Worm (Caenorhabditis elegans) whole organism, early embryonic: ENCODE results near the gene R08C7.11.

Experiments
- B0310.2 ChIP-seq: sonication (generic microtip); optimal IDR thresholded peaks from 2 replicates; lab custom pipeline; 2016; ENCODE audit warnings: mild to moderate bottlenecking, missing genetic modification characterization, missing compliant biosample characterization
- F13C5.2 ChIP-seq: sonication (generic microtip); optimal IDR thresholded peaks from 2 replicates; lab custom pipeline; 2017; ENCODE audit warnings: mild to moderate bottlenecking, missing genetic modification characterization, inconsistent platforms, missing compliant biosample characterization
- ama-1 ChIP-seq: fragments of 150-350 bp; optimal IDR thresholded peaks from 2 replicates; lab custom pipeline; 2014
- ceh-13 ChIP-seq: fragments of 200-800 bp; sonication (Bioruptor generic); optimal IDR thresholded peaks from 2 replicates; lab custom pipeline; 2018; ENCODE audit warnings: mild to moderate bottlenecking, missing genetic modification characterization, missing compliant biosample characterization
- ceh-36 ChIP-seq: sonication (generic microtip); optimal IDR thresholded peaks from 2 replicates; lab custom pipeline; 2016; ENCODE audit warnings: missing genetic modification characterization, inconsistent platforms, missing compliant biosample characterization
- ets-7 ChIP-seq: sonication (generic microtip); optimal IDR thresholded peaks from 2 replicates; lab custom pipeline; 2016; ENCODE audit warnings: missing genotype, missing genetic modification characterization, missing compliant biosample characterization
- flt-1 ChIP-seq: fragments of 200-800 bp; sonication (Bioruptor generic); IDR thresholded peaks from 2 replicates; pipeline ENCODE4 v1.3.6; 2022; ENCODE audit warnings: missing genetic modification characterization, missing compliant biosample characterization
- hmbx-1 ChIP-seq: sonication (generic microtip); optimal IDR thresholded peaks from 2 replicates; lab custom pipeline; 2016; ENCODE audit warnings: mild to moderate bottlenecking, missing genetic modification characterization, missing compliant biosample characterization
- hmg-4 ChIP-seq: fragments of 200-800 bp; sonication (Bioruptor generic); optimal IDR thresholded peaks from 2 replicates; lab custom pipeline; 2018; ENCODE audit warnings: mild to moderate bottlenecking, missing genetic modification characterization, missing compliant biosample characterization
- hnd-1 ChIP-seq: sonication (generic microtip); optimal IDR thresholded peaks from 2 replicates; lab custom pipeline; 2016; ENCODE audit warnings: missing genetic modification characterization, missing compliant biosample characterization
- scrt-1 ChIP-seq: fragments of 200-800 bp; sonication (Bioruptor generic); IDR thresholded peaks from 2 replicates; pipeline ENCODE4 v1.3.6; 2022; ENCODE audit warnings: missing genetic modification characterization, missing compliant biosample characterization
- sea-1 ChIP-seq: fragments of 200-800 bp; sonication (Bioruptor generic); conservative IDR thresholded peaks from 2 replicates; pipeline ENCODE4 v1.3.6; 2022; ENCODE audit warnings: missing genetic modification characterization, missing compliant biosample characterization
- tbx-11 ChIP-seq: fragments of 200-800 bp; sonication (Bioruptor generic); IDR thresholded peaks from 2 replicates; pipeline ENCODE4 v1.3.6; 2022; ENCODE audit warnings: missing genetic modification characterization, missing compliant biosample characterization
- tbx-37 ChIP-seq: fragments of 200-800 bp; sonication (Bioruptor generic); conservative IDR thresholded peaks from 2 replicates; pipeline ENCODE4 v1.3.6; 2022; ENCODE audit warnings: missing genetic modification reagents, missing genetic modification characterization, missing compliant biosample characterization

DNA sequence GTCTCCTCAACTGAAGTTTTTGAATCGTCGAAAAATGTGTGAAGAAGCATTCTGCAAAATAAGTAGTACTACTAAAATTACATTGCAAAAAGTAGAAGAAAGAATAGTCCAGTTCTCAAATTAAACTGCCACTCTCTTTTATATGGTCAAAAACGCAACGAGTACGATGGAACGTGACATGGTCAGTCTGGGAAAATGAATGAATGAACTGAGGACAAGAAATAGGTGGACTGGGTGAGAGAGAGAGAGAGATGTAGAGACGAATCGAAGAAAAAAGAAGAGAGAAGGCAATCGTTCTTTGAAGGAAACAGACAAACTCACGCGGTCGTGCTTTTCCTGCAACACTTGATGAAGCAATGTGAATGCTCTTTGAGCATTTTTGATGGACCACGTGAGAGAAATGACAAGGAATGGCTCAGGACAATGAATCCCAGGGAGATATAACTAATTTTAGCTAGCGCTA, 22.3 kb upstream of the R08C7.11 start, which contains the start of gene M01H9.3:
- TF ChIP-seq ama-1 (lab: Kevin White, UChicago) (no peak), sea-1 (GFP tag; lab: Robert Waterston, UW) (no peak), ceh-36 (no peak), hmbx-1 (no peak), scrt-1 (GFP tag; lab: Robert Waterston, UW) (no peak), hnd-1 (tag; lab: Kevin White, UChicago) (no peak), F13C5.2 (no peak), tbx-11 (GFP tag; lab: Robert Waterston, UW) (no peak), flt-1 (no peak), ets-7 (no peak), hmg-4 (no peak), tbx-37 (GFP tag; lab: Robert Waterston, UW) (no peak), ceh-13 (no peak), B0310.2 (no peak)
